Fruit fly (Drosophila melanogaster) whole organism, embryonic: ENCODE results near the gene Uggt.

Source experiments
- Aef1 ChIP-seq: fragments of 200-800 bp; sonication (Bioruptor generic); IDR thresholded peaks from 3 replicates; pipeline ENCODE4 v1.3.6; 2022; ENCODE audit warnings: missing biosample characterization, missing genetic modification characterization
- B-H2 ChIP-seq: fragments of 200-800 bp; sonication (Bioruptor generic); optimal IDR thresholded peaks from 2 replicates; lab custom pipeline; 2018; ENCODE audit warnings: missing biosample characterization, mild to moderate bottlenecking, missing genetic modification characterization
- Bgb ChIP-seq: fragments of 200-800 bp; sonication (Bioruptor generic); IDR thresholded peaks from 2 replicates; pipeline ENCODE4 v1.3.6; 2022; ENCODE audit warnings: missing biosample characterization, missing genetic modification characterization; ENCODE audit not compliant: partially characterized antibody
- CG1233 ChIP-seq: fragments of 200-800 bp; sonication (Bioruptor generic); optimal IDR thresholded peaks from 4 replicates; lab custom pipeline; 2018; ENCODE audit warnings: missing biosample characterization, mild to moderate bottlenecking, missing genetic modification characterization
- CG12659 ChIP-seq: fragments of 200-800 bp; sonication (Bioruptor generic); optimal IDR thresholded peaks from 3 replicates; lab custom pipeline; 2017; ENCODE audit warnings: mild to moderate bottlenecking, missing biosample characterization, missing genetic modification reagents, missing genetic modification characterization
- CG13287 ChIP-seq: fragments of 200-800 bp; sonication (Bioruptor generic); IDR thresholded peaks from 2 replicates; pipeline ENCODE4 v1.3.6; 2022; ENCODE audit warnings: missing biosample characterization, missing genetic modification characterization; ENCODE audit not compliant: partially characterized antibody
- CG13424 ChIP-seq: fragments of 200-800 bp; sonication (Bioruptor generic); optimal IDR thresholded peaks from 2 replicates; lab custom pipeline; 2019; ENCODE audit warnings: missing biosample characterization, mild to moderate bottlenecking, missing genetic modification characterization, moderate library complexity
- CG14667 ChIP-seq: fragments of 200-800 bp; sonication (Bioruptor generic); IDR thresholded peaks from 2 replicates; pipeline ENCODE4 v1.3.6; 2022; ENCODE audit warnings: missing biosample characterization, missing genetic modification characterization
- CG14710 ChIP-seq: fragments of 200-800 bp; sonication (Bioruptor generic); optimal IDR thresholded peaks from 3 replicates; lab custom pipeline; 2019; ENCODE audit warnings: missing biosample characterization, mild to moderate bottlenecking, missing genetic modification characterization, moderate library complexity
- CG1529 ChIP-seq: fragments of 200-800 bp; sonication (Bioruptor generic); optimal IDR thresholded peaks from 3 replicates; lab custom pipeline; 2018; ENCODE audit warnings: missing biosample characterization, missing genetic modification characterization
- CG17568 ChIP-seq: fragments of 200-800 bp; sonication (Bioruptor generic); optimal IDR thresholded peaks from 2 replicates; lab custom pipeline; 2018; ENCODE audit warnings: missing biosample characterization, mild to moderate bottlenecking, missing genetic modification characterization, moderate library complexity
- CG17612 ChIP-seq: fragments of 200-800 bp; sonication (Bioruptor generic); IDR thresholded peaks from 2 replicates; pipeline ENCODE4 v1.3.6; 2022; ENCODE audit warnings: missing biosample characterization, missing genetic modification characterization
- CG17829 ChIP-seq: fragments of 200-800 bp; optimal IDR thresholded peaks from 2 replicates; lab custom pipeline; 2019; ENCODE audit warnings: missing biosample characterization, mild to moderate bottlenecking, missing genetic modification characterization, moderate library complexity
- CG18476 ChIP-seq: fragments of 200-800 bp; sonication (Bioruptor generic); optimal IDR thresholded peaks from 2 replicates; lab custom pipeline; 2016; ENCODE audit warnings: missing biosample characterization, mild to moderate bottlenecking, missing genetic modification characterization
- CG18764 ChIP-seq: fragments of 200-800 bp; sonication (Bioruptor generic); optimal IDR thresholded peaks from 3 replicates; lab custom pipeline; 2016; ENCODE audit warnings: missing biosample characterization, missing genetic modification characterization
- CG2678 ChIP-seq: fragments of 200-800 bp; sonication (Bioruptor generic); optimal IDR thresholded peaks from 3 replicates; lab custom pipeline; 2019; ENCODE audit warnings: missing biosample characterization, mild to moderate bottlenecking, missing genetic modification characterization, moderate library complexity
- CG2712 ChIP-seq: fragments of 200-800 bp; optimal IDR thresholded peaks from 3 replicates; lab custom pipeline; 2019; ENCODE audit warnings: missing biosample characterization, mild to moderate bottlenecking, missing genetic modification characterization, moderate library complexity
- CG4404 ChIP-seq: fragments of 200-800 bp; sonication (Bioruptor generic); IDR thresholded peaks from 2 replicates; pipeline ENCODE4 v1.3.6; 2022; ENCODE audit warnings: missing biosample characterization, missing genetic modification characterization
- CG6791 ChIP-seq: fragments of 200-800 bp; sonication (Bioruptor generic); IDR thresholded peaks from 3 replicates; pipeline ENCODE4 v1.3.6; 2022; ENCODE audit warnings: missing biosample characterization, missing genetic modification characterization; ENCODE audit not compliant: partially characterized antibody
- CG6854 ChIP-seq: fragments of 200-800 bp; sonication (Bioruptor generic); optimal IDR thresholded peaks from 3 replicates; lab custom pipeline; 2017; ENCODE audit warnings: missing biosample characterization, mild to moderate bottlenecking, missing genetic modification characterization
- CG8290 ChIP-seq, 3 experiments: fragments of 200-800 bp; sonication (Bioruptor generic); optimal IDR thresholded peaks; 2 replicates each; lab custom pipeline; 2016 to 2019; ENCODE audit warnings: missing biosample characterization in 3 of 3, missing genetic modification characterization in 3 of 3, mild to moderate bottlenecking in 2 of 3, moderate library complexity in 1 of 3
- CTCF ChIP-seq: fragments of 200-800 bp; sonication (Bioruptor generic); optimal IDR thresholded peaks from 2 replicates; lab custom pipeline; 2017; ENCODE audit warnings: missing biosample characterization, mild to moderate bottlenecking, missing genetic modification characterization, moderate library complexity
- Doc3 ChIP-seq: fragments of 200-800 bp; sonication (Bioruptor generic); IDR thresholded peaks from 3 replicates; pipeline ENCODE4 v1.3.6; 2022; ENCODE audit warnings: missing biosample characterization, missing genetic modification characterization; ENCODE audit not compliant: partially characterized antibody
- Eip74EF ChIP-seq, 2 experiments: fragments of 200-800 bp in 1 of 2; fragments of >200 bp in 1 of 2; sonication (Bioruptor generic) in 1 of 2; optimal IDR thresholded peaks; 2 replicates each; lab custom pipeline; 2017 to 2019; ENCODE audit warnings: missing biosample characterization in 2 of 2, missing genetic modification characterization in 2 of 2, mild to moderate bottlenecking in 1 of 2, moderate library complexity in 1 of 2
- Fer1 ChIP-seq: fragments of 200-800 bp; sonication (Bioruptor generic); optimal IDR thresholded peaks from 2 replicates; lab custom pipeline; 2017; ENCODE audit warnings: missing biosample characterization, mild to moderate bottlenecking, missing genetic modification characterization
- HLH3B ChIP-seq: fragments of 200-800 bp; sonication (Bioruptor generic); IDR thresholded peaks from 2 replicates; pipeline ENCODE4 v1.3.6; 2022; ENCODE audit warnings: missing biosample characterization, missing genetic modification characterization
- HmgZ ChIP-seq: fragments of 200-800 bp; sonication (Bioruptor generic); optimal IDR thresholded peaks from 2 replicates; lab custom pipeline; 2018; ENCODE audit warnings: missing biosample characterization, mild to moderate bottlenecking, missing genetic modification characterization
- MESR4 ChIP-seq: fragments of 200-800 bp; sonication (Bioruptor generic); optimal IDR thresholded peaks from 2 replicates; lab custom pipeline; 2018; ENCODE audit warnings: missing biosample characterization, mild to moderate bottlenecking, missing genetic modification characterization, moderate library complexity
- Nf-YC ChIP-seq: fragments of 200-800 bp; optimal IDR thresholded peaks from 3 replicates; lab custom pipeline; 2019; ENCODE audit warnings: missing biosample characterization, mild to moderate bottlenecking, missing genetic modification characterization, moderate library complexity
- Sry-δ ChIP-seq: fragments of 200-800 bp; sonication (Bioruptor generic); optimal IDR thresholded peaks from 2 replicates; lab custom pipeline; 2016; ENCODE audit warnings: missing biosample characterization, missing genetic modification characterization
- amos ChIP-seq: fragments of 200-800 bp; sonication (Bioruptor generic); IDR thresholded peaks from 2 replicates; pipeline ENCODE4 v1.3.6; 2022; ENCODE audit warnings: missing biosample characterization, missing genetic modification characterization; ENCODE audit not compliant: partially characterized antibody
- cad ChIP-seq: fragments of >200 bp; optimal IDR thresholded peaks from 2 replicates; lab custom pipeline; 2017; ENCODE audit warnings: missing biosample characterization, missing genetic modification characterization
- chinmo ChIP-seq: fragments of 200-800 bp; sonication (Bioruptor generic); IDR thresholded peaks from 4 replicates; pipeline ENCODE4 v1.3.6; 2022; ENCODE audit warnings: missing biosample characterization, missing genetic modification characterization; ENCODE audit not compliant: partially characterized antibody
- dysf ChIP-seq: fragments of 200-800 bp; sonication (Bioruptor generic); IDR thresholded peaks from 3 replicates; pipeline ENCODE4 v1.3.6; 2022; ENCODE audit warnings: missing biosample characterization, missing genetic modification characterization
- hb ChIP-seq: fragments of 200-800 bp; sonication (Bioruptor generic); IDR thresholded peaks from 3 replicates; pipeline ENCODE4 v1.3.6; 2022; ENCODE audit warnings: missing biosample characterization, missing genetic modification characterization; ENCODE audit not compliant: partially characterized antibody
- hbn ChIP-seq: fragments of 200-800 bp; sonication (Bioruptor generic); IDR thresholded peaks from 2 replicates; pipeline ENCODE4 v1.3.6; 2022; ENCODE audit warnings: missing biosample characterization, missing genetic modification characterization; ENCODE audit not compliant: partially characterized antibody
- insv ChIP-seq, 2 experiments: fragments of 200-800 bp; sonication (Bioruptor generic); optimal IDR thresholded peaks; 3 replicates each; lab custom pipeline; 2016 to 2018; ENCODE audit warnings: missing biosample characterization in 2 of 2, missing genetic modification characterization in 2 of 2
- kah ChIP-seq: fragments of 200-800 bp; sonication (Bioruptor generic); optimal IDR thresholded peaks from 2 replicates; lab custom pipeline; 2018; ENCODE audit warnings: missing biosample characterization, mild to moderate bottlenecking, missing genetic modification characterization
- knrl ChIP-seq: fragments of 200-800 bp; sonication (Bioruptor generic); IDR thresholded peaks from 3 replicates; pipeline ENCODE4 v1.3.6; 2022; ENCODE audit warnings: missing biosample characterization, missing genetic modification characterization; ENCODE audit not compliant: partially characterized antibody
- lbe ChIP-seq: fragments of 200-800 bp; sonication (Bioruptor generic); optimal IDR thresholded peaks from 2 replicates; lab custom pipeline; 2016; ENCODE audit warnings: missing biosample characterization, mild to moderate bottlenecking, missing genetic modification characterization
- lilli ChIP-seq: fragments of 200-800 bp; sonication (Bioruptor generic); optimal IDR thresholded peaks from 3 replicates; lab custom pipeline; 2016; ENCODE audit warnings: missing biosample characterization, missing genetic modification characterization
- mld ChIP-seq: fragments of 200-800 bp; sonication (Bioruptor generic); IDR thresholded peaks from 3 replicates; pipeline ENCODE4 v1.3.6; 2022; ENCODE audit warnings: missing biosample characterization, missing genetic modification characterization; ENCODE audit not compliant: partially characterized antibody
- nmo ChIP-seq: fragments of 200-800 bp; sonication (Bioruptor generic); optimal IDR thresholded peaks from 2 replicates; lab custom pipeline; 2018; ENCODE audit warnings: missing biosample characterization, mild to moderate bottlenecking, missing genetic modification characterization, moderate library complexity
- phol ChIP-seq: fragments of 200-800 bp; sonication (Bioruptor generic); optimal IDR thresholded peaks from 3 replicates; lab custom pipeline; 2018; ENCODE audit warnings: missing biosample characterization, mild to moderate bottlenecking, missing genetic modification characterization, moderate library complexity
- sob ChIP-seq: fragments of 200-800 bp; sonication (Bioruptor generic); IDR thresholded peaks from 2 replicates; pipeline ENCODE4 v1.3.6; 2022; ENCODE audit warnings: missing biosample characterization, missing genetic modification characterization
- tna ChIP-seq: fragments of 200-800 bp; sonication (Bioruptor generic); IDR thresholded peaks from 2 replicates; pipeline ENCODE4 v1.3.6; 2022; ENCODE audit warnings: missing biosample characterization, missing genetic modification characterization; ENCODE audit not compliant: partially characterized antibody
- twi ChIP-seq: fragments of 200-800 bp; optimal IDR thresholded peaks from 2 replicates; lab custom pipeline; 2019; ENCODE audit warnings: missing biosample characterization, mild to moderate bottlenecking, missing genetic modification characterization, moderate library complexity
- unc-4 ChIP-seq: fragments of 200-800 bp; sonication (Bioruptor generic); IDR thresholded peaks from 2 replicates; pipeline ENCODE4 v1.3.6; 2022; ENCODE audit warnings: missing biosample characterization, missing genetic modification characterization; ENCODE audit not compliant: partially characterized antibody

The Uggt gene

dm6 chr3L:18828318-18828717 is 44.2 kb upstream of the Uggt start (continued):
- TF ChIP-seq B-H2 (GFP tag; lab: Kevin White, UChicago) (peak; percentile 9), sob (GFP tag; lab: Robert Waterston, UW) (0 out of 2 replicates have a peak, but pooled peaks have one; percentile 21), CG14667 (GFP tag; lab: Robert Waterston, UW) (no peak), knrl (peak; percentile 70), lilli (GFP tag; lab: Kevin White, UChicago) (peak; percentile 8), CG4404 (GFP tag; lab: Robert Waterston, UW) (no peak), CG18764 (GFP tag; lab: Kevin White, UChicago) (no peak), HmgZ (tag; lab: Kevin White, UChicago) (peak; percentile 57), CG2712 (tag; lab: Kevin White, UChicago) (peak; percentile 24), CG6791 (GFP tag; lab: Robert Waterston, UW) (peak; percentile 86), chinmo (GFP tag; lab: Robert Waterston, UW) (peak; percentile 69; the same call in 1 of the 4 replicates), CG8290 (GFP tag; optimal IDR thresholded peaks at IDR 0.05; lab: Kevin White, UChicago) (no peak), CG8290 (tag; optimal IDR thresholded peaks at IDR 0.05; lab: Kevin White, UChicago) (peak in 1 of 2 experiments; percentile 62), CG2678 (tag; lab: Kevin White, UChicago) (no peak), mld (GFP tag; lab: Robert Waterston, UW) (0 out of 3 replicates have a peak, but pooled peaks have one; percentile 31), Bgb (GFP tag; lab: Robert Waterston, UW) (peak; percentile 83), dysf (GFP tag; lab: Robert Waterston, UW) (no peak), Eip74EF (GFP tag; optimal IDR thresholded peaks at IDR 0.05; lab: Kevin White, UChicago) (no peak), Aef1 (no peak), HLH3B (GFP tag; lab: Robert Waterston, UW) (no peak), CG13287 (GFP tag; lab: Robert Waterston, UW) (peak; percentile 83), CG17568 (GFP tag; lab: Kevin White, UChicago) (no peak), phol (tag; lab: Kevin White, UChicago) (no peak), CG17829 (tag; lab: Kevin White, UChicago) (peak; percentile 1), CG17612 (GFP tag; lab: Robert Waterston, UW) (no peak), Doc3 (peak; percentile 58), insv (GFP tag; optimal IDR thresholded peaks at IDR 0.05; lab: Kevin White, UChicago) (peak in 1 of 2 experiments; percentile 34), Nf-YC (tag; lab: Kevin White, UChicago) (peak; percentile 31), hb (GFP tag; lab: Robert Waterston, UW) (peak; percentile 57; the same call in 2 of the 3 replicates), nmo (GFP tag; lab: Kevin White, UChicago) (peak; percentile 24), CG18476 (GFP tag; lab: Kevin White, UChicago) (no peak), lbe (GFP tag; lab: Kevin White, UChicago) (peak; percentile 17), CG13424 (no peak), CG1233 (GFP tag; lab: Kevin White, UChicago) (no peak), Fer1 (peak; percentile 23), amos (GFP tag; lab: Robert Waterston, UW) (peak; percentile 75; the same call in 1 of the 2 replicates), CTCF (GFP tag; lab: Kevin White, UChicago) (no peak), hbn (GFP tag; lab: Robert Waterston, UW) (peak; percentile 54), MESR4 (GFP tag; lab: Kevin White, UChicago) (no peak), cad (GFP tag; lab: Kevin White, UChicago) (peak; percentile 87), kah (GFP tag; lab: Kevin White, UChicago) (peak; percentile 99), CG12659 (GFP tag; lab: Kevin White, UChicago) (peak; percentile 27), tna (peak; percentile 60; the same call in 1 of the 2 replicates), CG6854 (GFP tag; lab: Kevin White, UChicago) (peak; percentile 74), CG14710 (tag; lab: Kevin White, UChicago) (peak; percentile 41), CG1529 (GFP tag; lab: Kevin White, UChicago) (peak; percentile 16), Sry-δ (GFP tag; lab: Kevin White, UChicago) (peak; percentile 88), twi (no peak), unc-4 (GFP tag; lab: Robert Waterston, UW) (peak; percentile 68)
